Fruit fly (Drosophila melanogaster) Kc167 (cell line): ENCODE data around the gene CG5697.

Experiments used
- Myc ChIP-seq: fragments of >200 bp; optimal IDR thresholded peaks from 2 replicates; lab custom pipeline; 2017; ENCODE audit warnings: missing external identifiers
- insv ChIP-seq: fragments of >200 bp; optimal IDR thresholded peaks from 3 replicates; lab custom pipeline; 2018; ENCODE audit warnings: missing external identifiers
- psq ChIP-seq: fragments of >200 bp; optimal IDR thresholded peaks from 2 replicates; lab custom pipeline; 2017; ENCODE audit warnings: missing external identifiers
- ttk ChIP-seq: sonication (Bioruptor generic); optimal IDR thresholded peaks from 2 replicates; lab custom pipeline; 2017; ENCODE audit warnings: missing external identifiers

dm6 chr3R:20976649-20977048 lies 39.1 kb upstream of the CG5697 start:
- TF ChIP-seq psq (lab: Kevin White, UChicago) (no peak), Myc (lab: Kevin White, UChicago) (no peak), ttk (lab: Kevin White, UChicago) (no peak), insv (lab: Kevin White, UChicago) (no peak)
